Fruit fly (Drosophila melanogaster): ENCODE data around the gene CG11841.

The CG11841 gene

dm6 chr3R:29069208-29070072 is 18.6 kb downstream of the CG11841 start:
- no peak for TF ChIP-seq usp (GFP tag; optimal IDR thresholded peaks at IDR 0.05)
- no peak for TF ChIP-seq ey (GFP tag; optimal IDR thresholded peaks at IDR 0.05)
- no peak for TF ChIP-seq Sp1 (GFP tag; optimal IDR thresholded peaks at IDR 0.05)
- no peak for TF ChIP-seq CrebA (GFP tag; optimal IDR thresholded peaks at IDR 0.05; ENCODE audit: borderline replicate concordance)
- no peak for TF ChIP-seq sv (GFP tag; optimal IDR thresholded peaks at IDR 0.05)
- TF ChIP-seq tai (GFP tag; optimal IDR thresholded peaks at IDR 0.05): no peak
- no peak for TF ChIP-seq Hr78 (GFP tag; optimal IDR thresholded peaks at IDR 0.05)
- TF ChIP-seq N (GFP tag; optimal IDR thresholded peaks at IDR 0.05): no peak
- no peak for TF ChIP-seq Rel (GFP tag; optimal IDR thresholded peaks at IDR 0.05)
- TF ChIP-seq Rel (tag; optimal IDR thresholded peaks at IDR 0.05): no peak
- no peak for TF ChIP-seq Abd-B (GFP tag; optimal IDR thresholded peaks at IDR 0.05)
- TF ChIP-seq rgr (GFP tag; optimal IDR thresholded peaks at IDR 0.05): no peak
- no peak for TF ChIP-seq Hr83 (GFP tag; optimal IDR thresholded peaks at IDR 0.05; ENCODE audit: poor library complexity, severe bottlenecking)
- no peak for TF ChIP-seq HLH106 (tag; optimal IDR thresholded peaks at IDR 0.05)
- TF ChIP-seq psq (GFP tag; optimal IDR thresholded peaks at IDR 0.05): peak; percentile 60
- no peak for TF ChIP-seq GATAd (GFP tag; optimal IDR thresholded peaks at IDR 0.05)
- TF ChIP-seq fru (GFP tag; optimal IDR thresholded peaks at IDR 0.05): peak; percentile 2

- peak; percentile 10 for TF ChIP-seq rgr (GFP tag; optimal IDR thresholded peaks at IDR 0.05)
- peak; percentile 8 for TF ChIP-seq Hnf4 (GFP tag; optimal IDR thresholded peaks at IDR 0.05)
- peak; percentile 3 for TF ChIP-seq Hr83 (GFP tag; optimal IDR thresholded peaks at IDR 0.05; ENCODE audit: poor library complexity, severe bottlenecking)
- peak; percentile 7 for TF ChIP-seq h (GFP tag; optimal IDR thresholded peaks at IDR 0.05)
- no peak for TF ChIP-seq CrebA (GFP tag; optimal IDR thresholded peaks at IDR 0.05; ENCODE audit: borderline replicate concordance)
Measured at dm6 chr3R:29071141-29071540, 20.3 kb downstream of the CG11841 start.

- TF ChIP-seq usp (GFP tag; optimal IDR thresholded peaks at IDR 0.05): no peak
- no peak for TF ChIP-seq GATAd (GFP tag; optimal IDR thresholded peaks at IDR 0.05)
- peak; percentile 44 for TF ChIP-seq h (GFP tag; optimal IDR thresholded peaks at IDR 0.05)
- TF ChIP-seq fru (GFP tag; optimal IDR thresholded peaks at IDR 0.05): peak; percentile 53
- TF ChIP-seq rgr (GFP tag; optimal IDR thresholded peaks at IDR 0.05): peak; percentile 10
- no peak for TF ChIP-seq Dfd (GFP tag; optimal IDR thresholded peaks at IDR 0.05)
- TF ChIP-seq psq (GFP tag; optimal IDR thresholded peaks at IDR 0.05): peak; percentile 25
- TF ChIP-seq ey (GFP tag; optimal IDR thresholded peaks at IDR 0.05): peak; percentile 34
- TF ChIP-seq foxo (GFP tag; optimal IDR thresholded peaks at IDR 0.05): peak in 1 of 2 experiments; percentile 25
- no peak for TF ChIP-seq dl (GFP tag; optimal IDR thresholded peaks at IDR 0.05; ENCODE audit: insufficient read depth in 1 of 2, partially characterized antibody in 2 of 2)
- TF ChIP-seq Abd-B (GFP tag; optimal IDR thresholded peaks at IDR 0.05): no peak
- peak; percentile 7 for TF ChIP-seq Sp1 (GFP tag; optimal IDR thresholded peaks at IDR 0.05)
- TF ChIP-seq woc (GFP tag; optimal IDR thresholded peaks at IDR 0.05): peak; percentile 14
Measured at dm6 chr3R:29072834-29073233, 22.0 kb downstream of the CG11841 start.

dm6 chr3R:29074001-29074609 is 23.2 kb downstream of the CG11841 start:
- TF ChIP-seq Mio (GFP tag; optimal IDR thresholded peaks at IDR 0.05): no peak
- TF ChIP-seq fru (GFP tag; optimal IDR thresholded peaks at IDR 0.05): peak; percentile 56
- no peak for TF ChIP-seq woc (GFP tag; optimal IDR thresholded peaks at IDR 0.05)
- TF ChIP-seq tai (GFP tag; optimal IDR thresholded peaks at IDR 0.05): no peak
- TF ChIP-seq HLH106 (tag; optimal IDR thresholded peaks at IDR 0.05): peak; percentile 8
- TF ChIP-seq Sp1 (GFP tag; optimal IDR thresholded peaks at IDR 0.05): peak; percentile 44
- TF ChIP-seq foxo (GFP tag; optimal IDR thresholded peaks at IDR 0.05): no peak
- peak; percentile 18 for TF ChIP-seq Jra (GFP tag; optimal IDR thresholded peaks at IDR 0.05)
- peak; percentile 43 for TF ChIP-seq br (GFP tag; optimal IDR thresholded peaks at IDR 0.05)
- TF ChIP-seq dl (GFP tag; optimal IDR thresholded peaks at IDR 0.05; ENCODE audit: insufficient read depth in 1 of 2, partially characterized antibody in 2 of 2): peak; percentile 33 to 68
- no peak for TF ChIP-seq Hr78 (GFP tag; optimal IDR thresholded peaks at IDR 0.05)
- no peak for TF ChIP-seq CrebA (GFP tag; optimal IDR thresholded peaks at IDR 0.05; ENCODE audit: borderline replicate concordance)
- TF ChIP-seq jim (GFP tag; optimal IDR thresholded peaks at IDR 0.05): no peak
- peak; percentile 68 for TF ChIP-seq Vsx2 (GFP tag; optimal IDR thresholded peaks at IDR 0.05; ENCODE audit: partially characterized antibody)
- TF ChIP-seq N (GFP tag; optimal IDR thresholded peaks at IDR 0.05): no peak
- TF ChIP-seq h (GFP tag; optimal IDR thresholded peaks at IDR 0.05): peak; percentile 36
- peak; percentile 88 for TF ChIP-seq Dif (GFP tag; optimal IDR thresholded peaks at IDR 0.05; ENCODE audit: partially characterized antibody)
- no peak for TF ChIP-seq CG9705 (GFP tag; optimal IDR thresholded peaks at IDR 0.05)
- no peak for TF ChIP-seq lola (GFP tag; optimal IDR thresholded peaks at IDR 0.05)
- TF ChIP-seq Hnf4 (GFP tag; optimal IDR thresholded peaks at IDR 0.05): peak; percentile 65
- TF ChIP-seq CG32264 (GFP tag; optimal IDR thresholded peaks at IDR 0.05): no peak
- no peak for TF ChIP-seq dmrt93B (GFP tag; optimal IDR thresholded peaks at IDR 0.05)
- peak; percentile 20 for TF ChIP-seq brk (GFP tag; optimal IDR thresholded peaks at IDR 0.05)
- no peak for TF ChIP-seq pan (optimal IDR thresholded peaks at IDR 0.05)
- no peak for TF ChIP-seq dsf (GFP tag; optimal IDR thresholded peaks at IDR 0.05; ENCODE audit: borderline replicate concordance)
- TF ChIP-seq sv (GFP tag; optimal IDR thresholded peaks at IDR 0.05): no peak
- TF ChIP-seq rgr (GFP tag; optimal IDR thresholded peaks at IDR 0.05): peak; percentile 23
- TF ChIP-seq psq (GFP tag; optimal IDR thresholded peaks at IDR 0.05): peak; percentile 83
- no peak for TF ChIP-seq Myc (optimal IDR thresholded peaks at IDR 0.05)
- TF ChIP-seq sage (GFP tag; optimal IDR thresholded peaks at IDR 0.05): no peak
- TF ChIP-seq Hr83 (GFP tag; optimal IDR thresholded peaks at IDR 0.05; ENCODE audit: poor library complexity, severe bottlenecking): peak; percentile 26
- no peak for TF ChIP-seq Dfd (GFP tag; optimal IDR thresholded peaks at IDR 0.05)
